Fruit fly (Drosophila melanogaster) ovary, adult (tissue): ENCODE results near the gene simj.
A peak's percentile ranks its signal among the peaks of the same experiment; 100 is the strongest.

Experiments
- CG17801 ChIP-seq: fragments of 200-800 bp; optimal IDR thresholded peaks from 2 replicates; lab custom pipeline; 2019; ENCODE audit warnings: missing biosample characterization, mild to moderate bottlenecking, missing genetic modification characterization, moderate library complexity; ENCODE audit not compliant: partially characterized antibody

Gene simj

DNA sequence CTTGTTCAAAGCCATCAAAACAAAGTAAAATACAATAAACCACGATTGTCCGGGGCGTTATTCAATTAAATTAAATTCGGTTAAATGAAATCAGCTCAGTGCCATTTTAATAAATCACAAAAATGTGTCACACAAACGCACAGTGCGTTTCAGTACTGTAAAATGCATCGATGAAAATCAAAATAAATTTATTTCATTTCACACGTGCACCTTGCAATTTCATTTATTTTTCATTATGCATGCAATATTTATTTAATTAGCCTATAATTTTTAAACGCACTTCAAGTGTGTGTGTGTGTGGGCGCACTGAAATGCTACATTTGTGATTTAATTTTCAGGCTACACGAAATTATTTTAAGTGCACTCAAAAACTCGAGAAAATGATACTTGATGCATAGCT, 10.1 kb upstream of the simj start:
- no peak for TF ChIP-seq CG17801 (GFP tag; lab: Kevin White, UChicago)

- TF ChIP-seq CG17801 (GFP tag; lab: Kevin White, UChicago): no peak
Measured at dm6 chr3L:10656451-10657198, 7.9 kb upstream of the simj start.

DNA sequence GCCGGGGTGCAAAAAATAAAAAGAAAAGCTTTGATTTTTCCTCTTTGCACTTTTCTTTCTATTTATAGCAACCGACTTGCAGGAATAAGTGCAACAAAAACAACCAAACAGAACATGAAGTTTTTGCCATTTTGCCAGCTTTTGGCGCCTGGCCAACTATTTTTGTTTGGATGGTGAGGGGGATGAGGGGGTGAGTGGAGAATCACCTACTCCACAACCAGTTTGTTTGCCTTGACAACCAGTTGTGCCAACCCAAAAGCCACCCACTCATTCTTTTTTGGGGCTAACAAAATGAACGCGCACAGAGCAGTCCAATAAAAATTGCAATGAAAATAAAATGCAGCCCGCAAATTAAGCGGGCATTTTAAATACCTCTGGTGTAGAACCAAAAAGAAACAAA, 7.2 kb upstream of the simj start:
- no peak for TF ChIP-seq CG17801 (GFP tag; lab: Kevin White, UChicago)

dm6 chr3L:10658362-10659127, 6.0 kb upstream of the simj start:
- no peak for TF ChIP-seq CG17801 (GFP tag; lab: Kevin White, UChicago)

dm6 chr3L:10659524-10659923, 5.0 kb upstream of the simj start:
- no peak for TF ChIP-seq CG17801 (GFP tag; lab: Kevin White, UChicago)

DNA sequence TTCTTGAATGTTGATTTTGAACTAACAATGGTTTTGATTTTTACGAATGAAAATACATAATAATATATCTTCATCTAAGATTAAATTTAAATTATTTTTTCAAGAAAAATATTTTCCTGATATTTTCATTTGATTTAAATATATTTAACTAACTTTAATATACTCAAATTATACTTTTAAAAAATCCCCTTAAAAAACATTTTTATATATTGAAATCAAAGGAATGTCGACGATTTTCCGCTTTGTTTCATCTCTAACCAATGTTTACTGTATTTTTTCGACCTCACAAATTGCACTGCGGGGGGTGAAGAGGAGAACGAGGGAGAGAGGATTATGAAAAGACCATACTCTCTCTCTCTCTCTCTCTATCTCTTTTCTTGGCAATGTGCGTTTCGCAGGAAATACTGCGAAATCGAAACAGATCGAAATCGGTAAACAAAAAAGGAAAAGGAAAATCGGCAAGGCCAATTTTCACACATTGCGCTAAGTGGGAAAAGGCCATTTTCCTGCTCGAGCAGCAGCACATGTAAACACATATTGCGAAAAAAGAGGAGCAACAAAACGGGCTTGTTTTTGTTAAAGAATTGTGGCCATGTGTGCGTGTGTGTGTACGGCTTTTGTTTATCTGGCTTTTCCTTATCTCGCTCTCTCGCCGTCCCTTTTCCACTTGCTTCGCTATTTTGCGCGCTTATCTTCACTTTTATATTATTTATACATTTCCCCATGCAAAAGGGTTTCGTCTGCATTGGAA, 4.4 kb upstream of the simj start:
- no peak for TF ChIP-seq CG17801 (GFP tag; lab: Kevin White, UChicago)

DNA sequence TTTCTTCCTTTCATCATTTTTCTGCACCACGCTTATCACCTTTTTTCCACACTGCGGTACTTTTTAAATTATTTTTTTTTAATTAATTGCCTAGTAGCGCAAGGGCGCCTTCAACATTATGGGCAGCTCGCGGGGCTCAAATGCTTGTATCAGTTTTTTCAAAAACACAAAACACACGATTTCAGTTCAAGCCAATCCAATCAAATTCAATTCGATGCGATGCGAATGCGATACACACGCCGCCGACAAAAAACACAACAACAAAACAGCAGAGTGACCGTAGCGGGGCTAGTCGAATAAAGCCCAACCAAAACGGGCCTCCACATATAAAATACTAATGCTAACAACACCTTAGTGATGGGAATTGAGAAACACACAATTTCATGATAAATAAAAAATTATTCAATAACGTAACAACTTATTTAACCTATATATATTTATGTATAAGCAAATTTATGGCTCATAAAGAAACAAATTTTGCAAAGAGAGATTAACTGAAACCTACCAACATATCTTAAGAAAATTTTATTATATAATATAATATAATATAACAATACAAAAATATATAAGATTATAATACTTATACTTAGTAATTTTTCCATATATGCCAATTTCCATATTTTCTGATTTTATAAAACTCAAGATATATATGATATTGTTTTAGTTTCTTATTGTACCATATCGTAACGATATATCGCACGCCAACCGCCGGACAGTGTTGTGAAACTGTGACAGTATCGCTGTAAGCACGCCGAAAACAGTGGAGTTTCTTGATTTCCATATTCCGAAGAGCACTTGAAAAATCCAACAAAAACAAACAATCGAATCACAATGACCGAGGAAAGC, 3.6 kb upstream of the simj start, which contains the start of the genes CG32066 and CG8003:
Gene CG32066 (minus strand): TSS at position 270 of the 846 bp plus-strand sequence.
Gene CG8003 (plus strand): TSS at position 732 of the 846 bp plus-strand sequence.
- TF ChIP-seq CG17801 (GFP tag; lab: Kevin White, UChicago): peak; percentile 53

DNA sequence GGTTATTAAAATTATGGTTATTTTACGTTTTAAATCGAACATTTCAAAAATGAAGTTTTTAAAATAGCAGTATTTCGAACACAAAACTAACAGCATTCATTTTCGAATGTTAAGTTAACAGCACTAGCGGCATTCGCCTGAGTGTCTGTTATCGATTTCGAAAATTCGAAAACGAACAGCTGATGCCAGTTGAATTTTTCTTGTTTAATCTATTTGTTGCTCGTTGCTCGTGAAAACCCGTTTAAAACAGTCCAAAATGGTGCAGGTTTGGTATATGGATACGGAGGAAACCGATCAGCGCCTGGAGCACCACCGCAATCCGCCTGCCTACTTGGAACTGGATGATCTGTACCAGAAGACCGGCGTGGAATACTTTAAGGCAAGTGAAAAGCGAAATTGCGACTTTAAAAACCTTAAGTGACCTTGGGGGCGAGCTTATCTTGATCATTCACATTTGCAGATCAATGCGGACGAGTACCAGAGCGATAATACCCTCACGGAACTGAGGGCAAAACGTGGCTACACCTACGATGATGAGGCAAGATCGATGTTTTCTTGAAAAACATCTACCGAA, 1.3 kb upstream of the simj start, which contains the start of gene Adi1:
Gene Adi1 (plus strand): TSS at position 187 of the 574 bp plus-strand sequence.
- no peak for TF ChIP-seq CG17801 (GFP tag; lab: Kevin White, UChicago)

DNA sequence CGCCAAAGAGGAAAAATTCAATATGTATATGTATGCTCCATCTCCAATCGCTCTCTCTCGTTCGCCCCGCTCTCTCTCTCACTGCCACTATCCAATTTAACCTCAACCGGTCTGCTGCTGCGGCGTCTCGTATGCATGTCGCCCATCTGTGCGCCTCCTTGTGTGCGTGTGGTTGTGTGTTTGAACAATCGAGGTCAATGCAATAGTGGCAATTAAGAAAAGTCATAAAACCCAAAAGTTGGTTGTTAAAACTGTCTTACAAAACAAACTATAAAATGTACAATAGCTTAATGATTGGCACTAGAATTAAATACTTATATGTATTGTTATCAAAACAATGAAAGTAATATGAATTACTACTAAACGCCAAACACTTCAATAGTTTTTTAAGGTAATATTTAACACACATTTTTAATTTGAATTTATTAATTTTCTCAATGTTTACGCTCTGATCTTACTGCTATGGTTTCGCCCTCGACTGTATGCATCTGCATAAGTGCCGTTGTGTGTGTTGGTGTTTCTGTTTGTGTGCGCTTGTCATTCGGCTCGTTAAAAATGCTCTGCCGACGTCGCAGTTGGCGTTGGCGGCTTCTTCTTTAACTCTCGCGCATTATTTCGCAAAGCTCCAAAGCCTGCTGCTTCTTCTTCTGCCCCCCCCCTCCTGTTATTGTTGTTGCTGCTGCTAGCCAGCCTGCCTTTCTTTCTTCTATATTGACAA, 1.1 kb downstream of the simj start:
- TF ChIP-seq CG17801 (GFP tag; lab: Kevin White, UChicago): peak; percentile 98

- no peak for TF ChIP-seq CG17801 (GFP tag; lab: Kevin White, UChicago)
Measured at dm6 chr3L:10666511-10667003, 2.0 kb downstream of the simj start.

dm6 chr3L:10667341-10667740, 2.8 kb downstream of the simj start:
- TF ChIP-seq CG17801 (GFP tag; lab: Kevin White, UChicago): no peak

dm6 chr3L:10669592-10670400, 5.3 kb downstream of the simj start:
- TF ChIP-seq CG17801 (GFP tag; lab: Kevin White, UChicago): no peak
